Fruit fly (Drosophila melanogaster) whole organism, wandering third instar larva: Measurements from ENCODE around the gene CG8915.

ENCODE experiments used
- Abd-B ChIP-seq: fragments of >200 bp; optimal IDR thresholded peaks from 2 replicates; lab custom pipeline; 2017; ENCODE audit warnings: missing biosample characterization, missing genetic modification characterization
- CG32264 ChIP-seq: fragments of 200-800 bp; sonication (Bioruptor generic); optimal IDR thresholded peaks from 2 replicates; lab custom pipeline; 2016; ENCODE audit warnings: missing biosample characterization, missing genetic modification characterization
- CG9705 ChIP-seq: fragments of 200-800 bp; sonication (Bioruptor generic); optimal IDR thresholded peaks from 2 replicates; lab custom pipeline; 2018; ENCODE audit warnings: missing biosample characterization, mild to moderate bottlenecking, missing genetic modification characterization
- CrebA ChIP-seq: fragments of 200-800 bp; sonication (Bioruptor generic); optimal IDR thresholded peaks from 2 replicates; lab custom pipeline; 2016; ENCODE audit warnings: missing biosample characterization, mild to moderate bottlenecking, missing genetic modification characterization, borderline replicate concordance
- Dfd ChIP-seq: fragments of >200 bp; optimal IDR thresholded peaks from 2 replicates; lab custom pipeline; 2017; ENCODE audit warnings: missing biosample characterization, missing genetic modification characterization
- Dif ChIP-seq: fragments of 200-275, 200-300 bp; sonication (Bioruptor generic); optimal IDR thresholded peaks from 2 replicates; lab custom pipeline; 2018; ENCODE audit warnings: missing biosample characterization, missing genetic modification characterization; ENCODE audit not compliant: partially characterized antibody
- GATAd ChIP-seq: sonication (Bioruptor generic); optimal IDR thresholded peaks from 2 replicates; lab custom pipeline; 2016; ENCODE audit warnings: missing biosample characterization, missing genetic modification characterization
- HLH106 ChIP-seq: fragments of 200-800 bp; optimal IDR thresholded peaks from 3 replicates; lab custom pipeline; 2019; ENCODE audit warnings: missing biosample characterization, mild to moderate bottlenecking, missing genetic modification characterization, moderate library complexity
- Hnf4 ChIP-seq: fragments of 200-800 bp; sonication (Bioruptor generic); optimal IDR thresholded peaks from 2 replicates; lab custom pipeline; 2016; ENCODE audit warnings: missing biosample characterization, mild to moderate bottlenecking, missing genetic modification characterization
- Hr78 ChIP-seq: fragments of >200 bp; optimal IDR thresholded peaks from 2 replicates; lab custom pipeline; 2017; ENCODE audit warnings: missing biosample characterization, missing genetic modification characterization
- Hr83 ChIP-seq: fragments of 200-300 bp; sonication (Bioruptor generic); optimal IDR thresholded peaks from 2 replicates; lab custom pipeline; 2016; ENCODE audit warnings: missing biosample characterization, mild to moderate bottlenecking, missing genetic modification characterization, moderate library complexity; ENCODE audit not compliant: poor library complexity, severe bottlenecking
- Jra ChIP-seq: sonication (Bioruptor generic); optimal IDR thresholded peaks from 2 replicates; lab custom pipeline; 2016; ENCODE audit warnings: missing biosample characterization, missing genetic modification characterization
- Mio ChIP-seq: sonication (Bioruptor generic); optimal IDR thresholded peaks from 2 replicates; lab custom pipeline; 2016; ENCODE audit warnings: missing biosample characterization, missing genetic modification characterization
- N ChIP-seq: fragments of >200 bp; optimal IDR thresholded peaks from 2 replicates; lab custom pipeline; 2018; ENCODE audit warnings: missing biosample characterization, missing external identifiers, missing genetic modification characterization
- OdsH ChIP-seq: fragments of 200-800 bp; sonication (Bioruptor generic); optimal IDR thresholded peaks from 2 replicates; lab custom pipeline; 2016; ENCODE audit warnings: missing biosample characterization, mild to moderate bottlenecking, missing genetic modification characterization
- Rel ChIP-seq, 2 experiments: fragments of 200-800 bp; sonication (Bioruptor generic) in 1 of 2; optimal IDR thresholded peaks; 2 replicates in 1 of 2; 3 replicates in 1 of 2; lab custom pipeline; 2016 to 2019; ENCODE audit warnings: mild to moderate bottlenecking in 2 of 2, missing biosample characterization in 2 of 2, missing genetic modification characterization in 2 of 2, moderate library complexity in 1 of 2
- Sp1 ChIP-seq: fragments of 200-800 bp; sonication (Bioruptor generic); optimal IDR thresholded peaks from 3 replicates; lab custom pipeline; 2019; ENCODE audit warnings: missing biosample characterization, mild to moderate bottlenecking, missing genetic modification characterization, moderate library complexity
- br ChIP-seq: fragments of 200-800 bp; sonication (Bioruptor generic); optimal IDR thresholded peaks from 2 replicates; lab custom pipeline; 2016; ENCODE audit warnings: missing biosample characterization, missing genetic modification characterization
- dl ChIP-seq, 2 experiments: fragments of 175-275, 200-275 bp in 1 of 2; fragments of 200-275 bp in 1 of 2; sonication (Bioruptor generic); optimal IDR thresholded peaks; lab custom pipeline; 2018; ENCODE audit warnings: mild to moderate bottlenecking in 2 of 2, missing biosample characterization in 2 of 2, missing genetic modification characterization in 2 of 2, moderate library complexity in 2 of 2; ENCODE audit not compliant: partially characterized antibody in 2 of 2, insufficient read depth in 1 of 2
- dmrt93B ChIP-seq: fragments of 200-800 bp; sonication (Bioruptor generic); optimal IDR thresholded peaks from 2 replicates; lab custom pipeline; 2018; ENCODE audit warnings: missing biosample characterization, mild to moderate bottlenecking, missing genetic modification characterization
- dsf ChIP-seq: sonication (Bioruptor generic); optimal IDR thresholded peaks from 2 replicates; lab custom pipeline; 2016; ENCODE audit warnings: missing biosample characterization, missing genetic modification characterization, borderline replicate concordance
- ey ChIP-seq: fragments of 200-800 bp; sonication (Bioruptor generic); optimal IDR thresholded peaks from 2 replicates; lab custom pipeline; 2016; ENCODE audit warnings: missing biosample characterization, missing genetic modification characterization
- foxo ChIP-seq, 2 experiments: fragments of 200-800 bp; sonication (Bioruptor generic); optimal IDR thresholded peaks; 2 replicates in 1 of 2; 3 replicates in 1 of 2; lab custom pipeline; 2016 to 2017; ENCODE audit warnings: missing biosample characterization in 2 of 2, missing genetic modification characterization in 2 of 2
- fru ChIP-seq: fragments of 200-800 bp; sonication (Bioruptor generic); optimal IDR thresholded peaks from 3 replicates; lab custom pipeline; 2016; ENCODE audit warnings: missing biosample characterization, mild to moderate bottlenecking, missing genetic modification characterization
- h ChIP-seq: fragments of 200-800 bp; sonication (Bioruptor generic); optimal IDR thresholded peaks from 3 replicates; lab custom pipeline; 2016; ENCODE audit warnings: missing biosample characterization, mild to moderate bottlenecking, missing genetic modification characterization
- jim ChIP-seq: fragments of 175-275, 200-325 bp; sonication (Bioruptor generic); optimal IDR thresholded peaks from 2 replicates; lab custom pipeline; 2016; ENCODE audit warnings: missing biosample characterization, mild to moderate bottlenecking, missing genetic modification characterization
- pan ChIP-seq: fragments of >200 bp; optimal IDR thresholded peaks from 2 replicates; lab custom pipeline; 2017
- psq ChIP-seq: fragments of 200-800 bp; sonication (Bioruptor generic); optimal IDR thresholded peaks from 3 replicates; lab custom pipeline; 2017; ENCODE audit warnings: missing biosample characterization, mild to moderate bottlenecking, missing genetic modification characterization, moderate library complexity
- rgr ChIP-seq: fragments of 200-800 bp; sonication (Bioruptor generic); optimal IDR thresholded peaks from 3 replicates; lab custom pipeline; 2016; ENCODE audit warnings: missing biosample characterization, mild to moderate bottlenecking, missing genetic modification characterization
- sage ChIP-seq: fragments of 200-800 bp; sonication (Bioruptor generic); optimal IDR thresholded peaks from 2 replicates; lab custom pipeline; 2016; ENCODE audit warnings: missing biosample characterization, mild to moderate bottlenecking, missing genetic modification characterization
- sv ChIP-seq: fragments of 200-800 bp; sonication (Bioruptor generic); optimal IDR thresholded peaks from 3 replicates; lab custom pipeline; 2016; ENCODE audit warnings: missing biosample characterization, missing genetic modification characterization
- tai ChIP-seq: sonication (Bioruptor generic); optimal IDR thresholded peaks from 2 replicates; lab custom pipeline; 2016; ENCODE audit warnings: missing biosample characterization, missing genetic modification characterization
- usp ChIP-seq: fragments of >200 bp; optimal IDR thresholded peaks from 2 replicates; lab custom pipeline; 2017; ENCODE audit warnings: missing biosample characterization, missing genetic modification characterization
- woc ChIP-seq: sonication (Bioruptor generic); optimal IDR thresholded peaks from 2 replicates; lab custom pipeline; 2016; ENCODE audit warnings: missing biosample characterization, mild to moderate bottlenecking, missing genetic modification characterization

Gene CG8915

dm6 chrX:17212007-17212406 is 32.8 kb downstream of the CG8915 start, which contains the start of gene CG18258:
CG18258 (plus strand) TSS chrX:17212307.
- TF ChIP-seq dl (GFP tag; optimal IDR thresholded peaks at IDR 0.05; lab: Kevin White, UChicago; ENCODE audit: insufficient read depth in 1 of 2, partially characterized antibody in 2 of 2) (no peak), Rel (GFP tag; optimal IDR thresholded peaks at IDR 0.05; lab: Kevin White, UChicago) (no peak), Rel (tag; optimal IDR thresholded peaks at IDR 0.05; lab: Kevin White, UChicago) (no peak), Hnf4 (GFP tag; lab: Kevin White, UChicago) (no peak), rgr (GFP tag; lab: Kevin White, UChicago) (no peak), Sp1 (GFP tag; lab: Kevin White, UChicago) (no peak), dsf (GFP tag; lab: Kevin White, UChicago) (no peak), foxo (GFP tag; optimal IDR thresholded peaks at IDR 0.05; lab: Kevin White, UChicago) (no peak), CrebA (no peak), Abd-B (GFP tag; lab: Kevin White, UChicago) (no peak), Jra (no peak), fru (GFP tag; lab: Kevin White, UChicago) (no peak), h (no peak), HLH106 (tag; lab: Kevin White, UChicago) (no peak), Dif (GFP tag; lab: Kevin White, UChicago) (no peak), Hr83 (GFP tag; lab: Kevin White, UChicago) (no peak), Hr78 (GFP tag; lab: Kevin White, UChicago) (no peak)

dm6 chrX:17209897-17210296 is 34.9 kb downstream of the CG8915 start, which contains the start of gene CG12995:
CG12995 (minus strand) TSS chrX:17209997.
- TF ChIP-seq psq (GFP tag; lab: Kevin White, UChicago) = no peak
- no peak for TF ChIP-seq sage (GFP tag; lab: Kevin White, UChicago)
- no peak for TF ChIP-seq Abd-B (GFP tag; lab: Kevin White, UChicago)
- TF ChIP-seq Hr83 (GFP tag; lab: Kevin White, UChicago) = no peak
- no peak for TF ChIP-seq h
- no peak for TF ChIP-seq tai (GFP tag; lab: Kevin White, UChicago)
- TF ChIP-seq pan = no peak
- no peak for TF ChIP-seq usp (GFP tag; lab: Kevin White, UChicago)
- no peak for TF ChIP-seq br (GFP tag; lab: Kevin White, UChicago)
- no peak for TF ChIP-seq N
- TF ChIP-seq, all 38 proteins: peak for 0

dm6 chrX:17207865-17208486 is 36.8 kb downstream of the CG8915 start, which contains the start of gene CG32563:
CG32563 (plus strand) TSS chrX:17208436.
- TF ChIP-seq CrebA (no peak), GATAd (GFP tag; lab: Kevin White, UChicago) (no peak), psq (GFP tag; lab: Kevin White, UChicago) (no peak), dsf (GFP tag; lab: Kevin White, UChicago) (no peak), Hnf4 (GFP tag; lab: Kevin White, UChicago) (no peak), Hr83 (GFP tag; lab: Kevin White, UChicago) (no peak), dl (GFP tag; optimal IDR thresholded peaks at IDR 0.05; lab: Kevin White, UChicago; ENCODE audit: insufficient read depth in 1 of 2, partially characterized antibody in 2 of 2) (no peak), Mio (no peak), rgr (GFP tag; lab: Kevin White, UChicago) (no peak), CG32264 (GFP tag; lab: Kevin White, UChicago) (no peak), CG9705 (GFP tag; lab: Kevin White, UChicago) (no peak), Jra (no peak), Dfd (no peak), Hr78 (GFP tag; lab: Kevin White, UChicago) (no peak), jim (no peak)

dm6 chrX:17206046-17206445 is 38.8 kb downstream of the CG8915 start, which contains the start of gene CG32564:
CG32564 (plus strand) TSS chrX:17206407.
- TF ChIP-seq sv (GFP tag; lab: Kevin White, UChicago) (no peak), Abd-B (GFP tag; lab: Kevin White, UChicago) (no peak), woc (no peak), Sp1 (GFP tag; lab: Kevin White, UChicago) (no peak), dmrt93B (GFP tag; lab: Kevin White, UChicago) (no peak), Dif (GFP tag; lab: Kevin White, UChicago) (no peak), jim (no peak), HLH106 (tag; lab: Kevin White, UChicago) (no peak), ey (GFP tag; lab: Kevin White, UChicago) (no peak), psq (GFP tag; lab: Kevin White, UChicago) (no peak), Hr78 (GFP tag; lab: Kevin White, UChicago) (no peak), rgr (GFP tag; lab: Kevin White, UChicago) (no peak), Dfd (no peak), tai (GFP tag; lab: Kevin White, UChicago) (no peak), OdsH (GFP tag; lab: Kevin White, UChicago) (no peak)
